Worm (Caenorhabditis elegans) whole organism, late embryonic: ENCODE data around the gene fis-2.

Experiments
- C08G9.2 ChIP-seq: sonication (generic microtip); optimal IDR thresholded peaks from 2 replicates; lab custom pipeline; 2016; ENCODE audit warnings: mild to moderate bottlenecking, missing genetic modification characterization, moderate library complexity, missing compliant biosample characterization
- C38D4.7 ChIP-seq: fragments of 200-800 bp; sonication (Bioruptor generic); optimal IDR thresholded peaks from 2 replicates; lab custom pipeline; 2018; ENCODE audit warnings: mild to moderate bottlenecking, missing genetic modification characterization, moderate library complexity, missing compliant biosample characterization
- F13H6.1 ChIP-seq: sonication (generic microtip); optimal IDR thresholded peaks from 2 replicates; lab custom pipeline; 2016; ENCODE audit warnings: missing genetic modification characterization, missing compliant biosample characterization
- K02D7.2 ChIP-seq: sonication (generic microtip); optimal IDR thresholded peaks from 2 replicates; lab custom pipeline; 2017; ENCODE audit warnings: mild to moderate bottlenecking, missing genetic modification characterization, missing compliant biosample characterization
- T23F11.4 ChIP-seq: fragments of 200-800 bp; sonication (Bioruptor generic); optimal IDR thresholded peaks from 2 replicates; lab custom pipeline; 2018; ENCODE audit warnings: mild to moderate bottlenecking, missing genetic modification characterization, missing compliant biosample characterization
- ceh-14 ChIP-seq: sonication (generic microtip); optimal IDR thresholded peaks from 2 replicates; lab custom pipeline; 2016; ENCODE audit warnings: missing genotype, missing genetic modification characterization, missing compliant biosample characterization
- ceh-18 ChIP-seq: sonication (generic microtip); optimal IDR thresholded peaks from 2 replicates; lab custom pipeline; 2016; ENCODE audit warnings: missing genetic modification characterization, missing compliant biosample characterization
- ceh-2 ChIP-seq: sonication (generic microtip); optimal IDR thresholded peaks from 2 replicates; lab custom pipeline; 2016; ENCODE audit warnings: missing genotype, missing genetic modification characterization, missing compliant biosample characterization
- ceh-30 ChIP-seq: fragments of 150-350 bp; optimal IDR thresholded peaks from 2 replicates; lab custom pipeline; 2014; ENCODE audit warnings: missing biosample characterization, missing genetic modification characterization
- ceh-31 ChIP-seq: sonication (generic microtip); optimal IDR thresholded peaks from 2 replicates; lab custom pipeline; 2016; ENCODE audit warnings: missing genetic modification characterization, missing compliant biosample characterization
- ceh-48 ChIP-seq: sonication (generic microtip); optimal IDR thresholded peaks from 2 replicates; lab custom pipeline; 2016; ENCODE audit warnings: missing genetic modification characterization, inconsistent platforms, missing compliant biosample characterization
- fkh-10 ChIP-seq: fragments of 150-350 bp; optimal IDR thresholded peaks from 2 replicates; lab custom pipeline; 2014; ENCODE audit warnings: missing biosample characterization, missing genetic modification reagents, missing genetic modification characterization
- fkh-6 ChIP-seq: sonication (generic microtip); optimal IDR thresholded peaks from 2 replicates; lab custom pipeline; 2016; ENCODE audit warnings: missing genetic modification characterization, missing compliant biosample characterization
- gmeb-2 ChIP-seq: sonication (generic microtip); optimal IDR thresholded peaks from 2 replicates; lab custom pipeline; 2016; ENCODE audit warnings: missing genetic modification characterization, inconsistent platforms, missing compliant biosample characterization
- hlh-13 ChIP-seq: fragments of 200-800 bp; sonication (Bioruptor generic); optimal IDR thresholded peaks from 2 replicates; lab custom pipeline; 2018; ENCODE audit warnings: mild to moderate bottlenecking, missing genetic modification characterization, missing compliant biosample characterization
- hlh-15 ChIP-seq: sonication (generic microtip); optimal IDR thresholded peaks from 2 replicates; lab custom pipeline; 2016; ENCODE audit warnings: missing genetic modification characterization, missing compliant biosample characterization
- hlh-30 ChIP-seq: sonication (generic microtip); optimal IDR thresholded peaks from 2 replicates; lab custom pipeline; 2017; ENCODE audit warnings: antibody characterized with exemption, missing genetic modification characterization, missing compliant biosample characterization; ENCODE audit not compliant: insufficient read depth
- madf-2 ChIP-seq: sonication (generic microtip); optimal IDR thresholded peaks from 2 replicates; lab custom pipeline; 2017; ENCODE audit warnings: missing genetic modification characterization, missing compliant biosample characterization
- mec-3 ChIP-seq: sonication (generic microtip); optimal IDR thresholded peaks from 2 replicates; lab custom pipeline; 2016; ENCODE audit warnings: borderline replicate concordance, missing genetic modification characterization, missing compliant biosample characterization
- nhr-11 ChIP-seq: fragments of 150-350 bp; optimal IDR thresholded peaks from 2 replicates; lab custom pipeline; 2014; ENCODE audit warnings: missing biosample characterization, missing genetic modification characterization
- nhr-232 ChIP-seq: sonication (generic microtip); optimal IDR thresholded peaks from 2 replicates; lab custom pipeline; 2016; ENCODE audit warnings: missing genetic modification characterization, missing compliant biosample characterization
- npax-4 ChIP-seq: sonication (generic microtip); optimal IDR thresholded peaks from 2 replicates; lab custom pipeline; 2016; ENCODE audit warnings: missing genetic modification characterization, missing compliant biosample characterization
- pax-1 ChIP-seq: fragments of 150-350 bp; optimal IDR thresholded peaks from 2 replicates; lab custom pipeline; 2014; ENCODE audit warnings: missing biosample characterization, missing genetic modification characterization
- pqm-1 ChIP-seq: sonication (generic microtip); optimal IDR thresholded peaks from 2 replicates; lab custom pipeline; 2016; ENCODE audit warnings: missing genetic modification characterization, missing compliant biosample characterization
- pros-1 ChIP-seq: fragments of 150-350 bp; optimal IDR thresholded peaks from 2 replicates; lab custom pipeline; 2014; ENCODE audit warnings: missing biosample characterization, missing genetic modification reagents, missing genetic modification characterization
- ref-2 ChIP-seq: sonication (generic microtip); optimal IDR thresholded peaks from 2 replicates; lab custom pipeline; 2016; ENCODE audit warnings: missing genetic modification characterization, missing compliant biosample characterization
- sdc-2 ChIP-seq: sonication (generic microtip); optimal IDR thresholded peaks from 2 replicates; lab custom pipeline; 2016; ENCODE audit warnings: missing genotype, missing genetic modification characterization, missing compliant biosample characterization
- sox-4 ChIP-seq: sonication (generic microtip); optimal IDR thresholded peaks from 2 replicates; lab custom pipeline; 2017; ENCODE audit warnings: mild to moderate bottlenecking, missing genetic modification characterization, inconsistent platforms, missing compliant biosample characterization
- syd-9 ChIP-seq: sonication (generic microtip); optimal IDR thresholded peaks from 2 replicates; lab custom pipeline; 2016; ENCODE audit warnings: mild to moderate bottlenecking, missing genetic modification characterization, moderate library complexity, missing compliant biosample characterization
- tbx-7 ChIP-seq: sonication (generic microtip); optimal IDR thresholded peaks from 2 replicates; lab custom pipeline; 2016; ENCODE audit warnings: missing genotype, missing genetic modification characterization, missing compliant biosample characterization
- ttx-3 ChIP-seq: sonication (generic microtip); optimal IDR thresholded peaks from 2 replicates; lab custom pipeline; 2016; ENCODE audit warnings: missing genetic modification reagents, missing genetic modification characterization, missing compliant biosample characterization
- unc-42 ChIP-seq: sonication (generic microtip); optimal IDR thresholded peaks from 2 replicates; lab custom pipeline; 2016; ENCODE audit warnings: missing genotype, missing genetic modification characterization, missing compliant biosample characterization
- unc-55 ChIP-seq: sonication (generic microtip); optimal IDR thresholded peaks from 2 replicates; lab custom pipeline; 2017; ENCODE audit warnings: missing biosample characterization, missing genetic modification reagents, missing genetic modification characterization
- unc-86 ChIP-seq: sonication (generic microtip); optimal IDR thresholded peaks from 2 replicates; lab custom pipeline; 2016; ENCODE audit warnings: missing genetic modification characterization, missing compliant biosample characterization

The fis-2 gene

ce11 chrX:8318950-8319349 lies 33.9 kb upstream of the fis-2 start, which contains the start of gene srh-11:
Gene srh-11 (minus strand): TSS chrX:8319050.
- TF ChIP-seq pax-1 (tag; lab: Kevin White, UChicago) = no peak
- TF ChIP-seq hlh-13 (GFP tag; lab: Kevin White, UChicago) = no peak
- no peak for TF ChIP-seq K02D7.2 (tag; lab: Kevin White, UChicago)
- no peak for TF ChIP-seq ttx-3 (tag; lab: Kevin White, UChicago)
- TF ChIP-seq ceh-2 (tag; lab: Kevin White, UChicago) = no peak
- TF ChIP-seq npax-4 (tag; lab: Kevin White, UChicago) = no peak
- TF ChIP-seq ceh-18 (tag; lab: Kevin White, UChicago) = no peak
- TF ChIP-seq C08G9.2 (tag; lab: Kevin White, UChicago) = no peak

ce11 chrX:8311590-8311989 lies 26.6 kb upstream of the fis-2 start:
- TF ChIP-seq unc-42 (peak; percentile 95), sdc-2 (tag; lab: Kevin White, UChicago) (no peak), hlh-15 (no peak), ceh-30 (tag; lab: Kevin White, UChicago) (no peak), ceh-31 (tag; lab: Kevin White, UChicago) (peak; percentile 58), ref-2 (tag; lab: Kevin White, UChicago) (peak; percentile 15)

DNA sequence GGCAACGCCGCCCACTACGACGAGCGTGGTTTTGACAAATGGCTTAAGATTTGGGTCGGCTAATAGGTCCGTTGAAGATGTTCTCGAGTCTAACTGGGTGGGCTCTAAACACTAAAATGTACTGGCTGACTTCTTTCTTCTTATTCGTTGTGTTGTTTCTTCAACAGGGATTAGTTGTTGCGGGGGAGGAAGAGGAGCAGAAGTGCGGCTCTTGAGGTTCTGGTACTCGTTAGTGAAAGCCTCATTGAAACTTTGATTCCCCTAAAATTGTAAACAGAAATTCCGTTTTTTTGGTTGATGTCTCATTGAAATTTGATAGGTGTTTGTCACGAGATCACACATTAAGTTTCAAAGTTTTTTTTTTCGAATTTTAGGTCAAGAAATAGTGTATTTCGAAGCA lies 25.7 kb upstream of the fis-2 start:
- TF ChIP-seq K02D7.2 (tag; lab: Kevin White, UChicago) = no peak
- no peak for TF ChIP-seq nhr-11
- TF ChIP-seq ceh-14 (tag; lab: Kevin White, UChicago) = no peak
- TF ChIP-seq hlh-30 = no peak
- TF ChIP-seq mec-3 (tag; lab: Kevin White, UChicago) = no peak
- no peak for TF ChIP-seq unc-42
- TF ChIP-seq ceh-48 (tag; lab: Kevin White, UChicago) = no peak
- TF ChIP-seq fkh-6 (tag; lab: Kevin White, UChicago) = no peak
- no peak for TF ChIP-seq unc-86 (tag; lab: Kevin White, UChicago)
- no peak for TF ChIP-seq T23F11.4 (GFP tag; lab: Kevin White, UChicago)
- no peak for TF ChIP-seq madf-2 (tag; lab: Kevin White, UChicago)
- no peak for TF ChIP-seq hlh-13 (GFP tag; lab: Kevin White, UChicago)
- TF ChIP-seq npax-4 (tag; lab: Kevin White, UChicago) = no peak
- no peak for TF ChIP-seq F13H6.1 (tag; lab: Kevin White, UChicago)
- TF ChIP-seq pros-1 (tag; lab: Kevin White, UChicago) = no peak

DNA sequence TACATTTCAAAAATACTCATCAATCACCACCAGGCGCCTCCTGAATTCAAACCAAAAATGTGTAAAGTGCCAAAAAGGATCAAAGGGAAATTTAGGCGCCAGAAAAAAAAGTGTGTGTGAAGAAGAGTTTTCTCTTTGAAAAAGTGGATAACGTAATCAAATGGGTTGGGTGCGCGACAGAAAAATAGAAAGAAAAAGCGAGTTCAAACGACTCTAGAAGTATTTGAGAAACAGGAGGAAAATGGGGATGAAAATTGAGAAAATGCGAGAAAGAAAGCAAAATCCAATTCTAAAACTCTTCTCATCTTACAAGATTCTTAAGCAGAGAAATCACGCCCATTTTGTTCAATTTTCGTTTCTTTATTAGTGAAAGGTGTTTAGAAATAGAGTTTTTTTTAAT lies 23.5 kb upstream of the fis-2 start:
- TF ChIP-seq unc-42 (peak; percentile 78), ceh-2 (tag; lab: Kevin White, UChicago) (no peak)

ce11 chrX:8307600-8307999 lies 22.6 kb upstream of the fis-2 start, which contains the start of gene R09F10.5:
Gene R09F10.5 (minus strand): TSS chrX:8307700.
- no peak for TF ChIP-seq ceh-30 (tag; lab: Kevin White, UChicago)
- TF ChIP-seq tbx-7 (tag; lab: Kevin White, UChicago) = no peak

DNA sequence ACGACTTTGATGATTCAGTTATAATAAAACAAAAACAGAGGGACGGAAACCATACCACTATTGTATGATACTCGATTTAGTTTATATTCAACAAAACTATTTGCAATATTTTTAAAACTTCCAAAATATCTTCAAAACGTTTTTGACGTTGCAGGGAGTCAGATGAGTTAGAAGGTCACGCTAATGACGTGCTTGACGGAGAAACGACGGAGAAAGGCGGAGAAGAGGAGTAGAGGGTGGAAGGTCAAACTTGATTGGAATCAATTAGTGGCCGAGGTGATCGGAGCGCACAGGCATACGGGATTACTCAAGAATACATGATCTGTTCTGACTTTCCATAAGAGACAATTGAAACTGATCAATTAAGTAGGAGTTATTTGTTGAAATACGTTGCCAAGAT lies 17.8 kb upstream of the fis-2 start:
- TF ChIP-seq fkh-6 (tag; lab: Kevin White, UChicago) (no peak), unc-55 (no peak), mec-3 (tag; lab: Kevin White, UChicago) (no peak), ttx-3 (tag; lab: Kevin White, UChicago) (no peak), ceh-14 (tag; lab: Kevin White, UChicago) (no peak), syd-9 (tag; lab: Kevin White, UChicago) (no peak), fkh-10 (GFP tag; lab: Kevin White, UChicago) (no peak), sox-4 (tag; lab: Kevin White, UChicago) (no peak), hlh-13 (GFP tag; lab: Kevin White, UChicago) (no peak), C38D4.7 (GFP tag; lab: Kevin White, UChicago) (no peak), pqm-1 (tag; lab: Kevin White, UChicago) (no peak), gmeb-2 (tag; lab: Kevin White, UChicago) (no peak), nhr-232 (tag; lab: Kevin White, UChicago) (no peak)
